Fruit fly (Drosophila melanogaster): ENCODE data around the gene CG43376.

Gene CG43376

DNA sequence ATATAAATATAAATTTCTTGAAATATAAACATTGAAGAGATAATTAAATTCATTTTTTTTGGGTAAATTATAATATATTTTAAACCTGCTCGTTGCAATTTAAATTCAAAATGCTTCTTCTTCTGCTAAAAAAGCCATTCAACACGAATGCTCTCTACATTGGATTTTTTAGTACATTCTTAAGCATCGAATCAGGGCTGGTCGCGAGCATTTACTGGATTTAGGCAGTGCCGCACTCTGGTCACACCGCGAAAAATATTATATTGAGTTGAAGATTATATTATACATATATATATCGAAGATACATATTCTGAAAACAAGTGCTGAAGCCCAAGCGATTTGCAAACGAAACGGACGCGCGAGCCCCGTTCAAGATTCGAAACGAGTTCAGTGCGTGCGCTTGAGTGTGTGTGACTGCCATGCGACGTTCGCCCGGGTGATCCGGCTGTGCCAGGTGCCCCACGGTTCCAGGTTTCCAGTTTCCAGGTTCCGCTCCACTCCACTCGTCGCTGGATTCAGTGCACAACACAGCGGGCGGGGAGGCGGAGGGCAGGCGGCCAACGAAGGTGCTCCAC, 39.9 kb downstream of the CG43376 start, which contains the start of gene Sos (continued):
- 0 out of 3 replicates have a peak, but pooled peaks have one; percentile 30 for TF ChIP-seq CG34224 (GFP tag; IDR thresholded peaks at IDR 0.05; ENCODE audit: partially characterized antibody)
- peak; percentile 45; the same call in 1 of the 2 replicates for TF ChIP-seq CG3847 (GFP tag; IDR thresholded peaks at IDR 0.05)
- no peak for TF ChIP-seq ranshi (GFP tag; IDR thresholded peaks at IDR 0.05)
- no peak for TF ChIP-seq sob (GFP tag; IDR thresholded peaks at IDR 0.05)
- no peak for TF ChIP-seq gem (tag; optimal IDR thresholded peaks at IDR 0.05)
- TF ChIP-seq cg (GFP tag; optimal IDR thresholded peaks at IDR 0.05), result no peak
- TF ChIP-seq amos (GFP tag; IDR thresholded peaks at IDR 0.05; ENCODE audit: partially characterized antibody), result peak; percentile 17; the same call in 1 of the 2 replicates
- no peak for TF ChIP-seq hkb (optimal IDR thresholded peaks at IDR 0.05)
- no peak for TF ChIP-seq hkb (GFP tag; IDR thresholded peaks at IDR 0.05)
- TF ChIP-seq pzg (GFP tag; optimal IDR thresholded peaks at IDR 0.05), result peak; percentile 96
- no peak for TF ChIP-seq CG30020 (tag; optimal IDR thresholded peaks at IDR 0.05)
- TF ChIP-seq nmo (GFP tag; optimal IDR thresholded peaks at IDR 0.05), result peak; percentile 55
- peak; percentile 41; the same call in 2 of the 3 replicates for TF ChIP-seq row (GFP tag; IDR thresholded peaks at IDR 0.05)
- peak; percentile 94 for TF ChIP-seq gfzf (GFP tag; optimal IDR thresholded peaks at IDR 0.05)
- TF ChIP-seq zen (tag; optimal IDR thresholded peaks at IDR 0.05), result no peak
- TF ChIP-seq YL-1 (GFP tag; optimal IDR thresholded peaks at IDR 0.05), result peak; percentile 94
- TF ChIP-seq CG18011 (GFP tag; optimal IDR thresholded peaks at IDR 0.05), result no peak
- TF ChIP-seq CG4617 (GFP tag; optimal IDR thresholded peaks at IDR 0.05; ENCODE audit: borderline replicate concordance), result peak; percentile 82
- peak; percentile 87 for TF ChIP-seq MBD-R2 (GFP tag; IDR thresholded peaks at IDR 0.05)
- no peak for TF ChIP-seq CoRest (tag; optimal IDR thresholded peaks at IDR 0.05)
- 0 out of 2 replicates have a peak, but pooled peaks have one; percentile 14 for TF ChIP-seq CG32767 (GFP tag; IDR thresholded peaks at IDR 0.05)
- no peak for TF ChIP-seq Hr78 (GFP tag; optimal IDR thresholded peaks at IDR 0.05)
- TF ChIP-seq CG17612 (GFP tag; IDR thresholded peaks at IDR 0.05), result no peak
- TF ChIP-seq CG7928 (GFP tag; optimal IDR thresholded peaks at IDR 0.05), result peak; percentile 89
- no peak for TF ChIP-seq CG6791 (GFP tag; IDR thresholded peaks at IDR 0.05; ENCODE audit: partially characterized antibody)
- TF ChIP-seq CG18619 (GFP tag; optimal IDR thresholded peaks at IDR 0.05), result no peak
- TF ChIP-seq CG32772 (GFP tag; IDR thresholded peaks at IDR 0.05), result no peak
- peak; percentile 9 for TF ChIP-seq CG17186 (GFP tag; optimal IDR thresholded peaks at IDR 0.05)
- TF ChIP-seq CG3407 (GFP tag; optimal IDR thresholded peaks at IDR 0.05), result no peak
- TF ChIP-seq sima (GFP tag; optimal IDR thresholded peaks at IDR 0.05), result no peak
- no peak for TF ChIP-seq CG3726 (GFP tag; IDR thresholded peaks at IDR 0.05)
- no peak for TF ChIP-seq Taf1 (GFP tag; IDR thresholded peaks at IDR 0.05)
- TF ChIP-seq BEAF-32 (GFP tag; optimal IDR thresholded peaks at IDR 0.05), result peak; percentile 56
- peak; percentile 53 for TF ChIP-seq CG17912 (GFP tag; optimal IDR thresholded peaks at IDR 0.05)
- no peak for TF ChIP-seq Xbp1 (GFP tag; optimal IDR thresholded peaks at IDR 0.05)
- no peak for TF ChIP-seq aop (GFP tag; IDR thresholded peaks at IDR 0.05)
- no peak for TF ChIP-seq psq (GFP tag; optimal IDR thresholded peaks at IDR 0.05)
- no peak for TF ChIP-seq CG3995 (GFP tag; optimal IDR thresholded peaks at IDR 0.05)
- TF ChIP-seq fd102C (GFP tag; optimal IDR thresholded peaks at IDR 0.05), result no peak
- TF ChIP-seq Elba2 (GFP tag; optimal IDR thresholded peaks at IDR 0.05), result peak; percentile 33
- peak; percentile 94 for TF ChIP-seq Dp (GFP tag; optimal IDR thresholded peaks at IDR 0.05)
- TF ChIP-seq CG15514 (GFP tag; optimal IDR thresholded peaks at IDR 0.05), result peak; percentile 61
- no peak for TF ChIP-seq CG8478 (optimal IDR thresholded peaks at IDR 0.05)
- no peak for TF ChIP-seq CG10959 (GFP tag; IDR thresholded peaks at IDR 0.05)
- TF ChIP-seq Dref (GFP tag; IDR thresholded peaks at IDR 0.05), result peak; percentile 54
- no peak for TF ChIP-seq CG10543 (GFP tag; optimal IDR thresholded peaks at IDR 0.05)
- TF ChIP-seq knrl (GFP tag; IDR thresholded peaks at IDR 0.05; ENCODE audit: partially characterized antibody), result peak; percentile 22; the same call in 1 of the 3 replicates
- no peak for TF ChIP-seq kay (GFP tag; optimal IDR thresholded peaks at IDR 0.05)
- peak; percentile 73 for TF ChIP-seq trem (tag; optimal IDR thresholded peaks at IDR 0.05)
- TF ChIP-seq az2 (GFP tag; optimal IDR thresholded peaks at IDR 0.05), result no peak

All from whole organism, embryonic.